Fruit fly (Drosophila melanogaster): ENCODE data around the gene CG7156.

The CG7156 gene

dm6 chr3R:18196991-18197801 lies 44.8 kb downstream of the CG7156 start (continued):
- TF ChIP-seq CG8319 (GFP tag; optimal IDR thresholded peaks at IDR 0.05) (no peak), spab (GFP tag; optimal IDR thresholded peaks at IDR 0.05) (peak; percentile 79), pdm3 (GFP tag; optimal IDR thresholded peaks at IDR 0.05) (peak; percentile 65), svp (GFP tag) (peak; percentile 82), Eip75B (GFP tag; optimal IDR thresholded peaks at IDR 0.05) (peak; percentile 42), acj6 (GFP tag; optimal IDR thresholded peaks at IDR 0.05) (peak; percentile 53), eg (GFP tag; IDR thresholded peaks at IDR 0.05) (no peak), CG11294 (GFP tag; IDR thresholded peaks at IDR 0.05) (no peak), OdsH (GFP tag; optimal IDR thresholded peaks at IDR 0.05) (peak; percentile 58), vri (GFP tag; optimal IDR thresholded peaks at IDR 0.05) (peak; percentile 77)

- no peak for TF ChIP-seq Smox (GFP tag; optimal IDR thresholded peaks at IDR 0.05)
- no peak for TF ChIP-seq dac (GFP tag; optimal IDR thresholded peaks at IDR 0.05)
- TF ChIP-seq Blimp-1 (GFP tag; optimal IDR thresholded peaks at IDR 0.05) = no peak
- TF ChIP-seq CG11294 (GFP tag; IDR thresholded peaks at IDR 0.05) = no peak
Observed at dm6 chr3R:18196622-18196990, 45.4 kb downstream of the CG7156 start.

dm6 chr3R:18195295-18195694 lies 46.7 kb downstream of the CG7156 start:
- TF ChIP-seq Eip75B (GFP tag; optimal IDR thresholded peaks at IDR 0.05) (no peak), Sox102F (GFP tag; optimal IDR thresholded peaks at IDR 0.05) (no peak), Lpt (GFP tag; optimal IDR thresholded peaks at IDR 0.05) (no peak), cyc (GFP tag; optimal IDR thresholded peaks at IDR 0.05) (no peak), CG6163 (GFP tag; IDR thresholded peaks at IDR 0.05) (no peak)

- no peak for TF ChIP-seq CG3032 (tag; optimal IDR thresholded peaks at IDR 0.05)
- peak in 1 of 2 experiments; percentile 55 for TF ChIP-seq ss (GFP tag; optimal IDR thresholded peaks at IDR 0.05)
Observed at dm6 chr3R:18191867-18192266, 50.1 kb downstream of the CG7156 start, which contains the start of gene CG14313. CG14313 (minus strand) TSS chr3R:18191967.
